Worm (Caenorhabditis elegans): ENCODE measurements around the gene hpo-26.

hpo-26 gene

DNA sequence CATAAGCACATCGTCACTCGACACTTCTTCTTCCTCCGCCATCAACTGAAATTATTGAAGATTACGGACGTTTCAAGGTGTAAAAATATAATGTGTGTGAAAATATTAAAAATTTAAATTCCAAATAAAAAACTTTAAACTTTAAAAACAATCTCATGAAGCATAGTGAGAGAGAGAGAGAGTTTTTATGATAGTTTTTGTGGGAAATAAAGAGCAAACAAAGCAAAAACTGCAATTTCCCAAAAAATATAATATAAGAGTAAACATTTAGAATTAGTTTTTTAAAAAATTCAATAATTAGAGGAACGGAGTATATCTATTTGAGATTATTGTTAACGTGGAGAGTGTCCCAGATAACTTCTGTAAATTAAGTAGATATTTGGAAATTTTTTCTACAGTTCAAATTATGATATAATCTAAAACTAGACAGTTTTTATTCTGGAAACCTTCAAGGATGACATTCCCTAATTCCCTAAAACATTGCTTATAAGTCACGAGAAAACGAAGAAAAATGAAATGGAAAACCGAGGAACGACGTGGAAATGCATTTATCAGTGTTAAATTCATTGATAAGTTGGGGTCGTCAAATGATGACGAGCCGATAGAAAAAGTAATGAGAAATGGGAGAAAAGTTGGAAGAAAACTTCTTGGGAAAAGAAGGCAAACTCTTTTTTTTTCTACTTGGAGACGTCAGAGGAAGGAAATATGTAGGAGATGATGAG is 13.8 kb upstream of the hpo-26 start, which contains the start of gene dre-1:
Gene dre-1, minus strand, starts transcription at position 51 of the 722 bp plus-strand sequence.
- TF ChIP-seq nhr-80 (tag; optimal IDR thresholded peaks at IDR 0.05) (peak; percentile 48), nhr-179 (tag; optimal IDR thresholded peaks at IDR 0.05) (no peak), ceh-79 (tag; optimal IDR thresholded peaks at IDR 0.05) (no peak)

DNA sequence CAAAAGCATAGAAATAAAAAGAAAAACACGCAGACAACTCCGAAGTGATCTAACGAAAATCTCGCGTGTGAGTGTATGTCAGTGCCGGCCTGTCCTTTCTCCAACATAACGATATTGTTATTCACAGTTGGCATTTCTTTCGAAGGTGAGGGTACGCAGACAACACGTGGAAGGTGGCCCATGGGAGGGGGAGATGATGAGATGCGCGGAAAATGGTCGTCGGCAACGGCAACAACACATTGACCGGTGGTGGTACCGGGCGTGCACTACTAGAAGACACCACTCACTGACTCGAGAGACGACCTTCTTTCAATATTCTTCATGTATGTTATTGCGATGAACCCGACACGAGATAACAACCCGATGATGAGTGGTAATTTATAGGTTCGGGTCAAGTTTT is 12.1 kb upstream of the hpo-26 start:
- TF ChIP-seq snpc-3.4 (tag; optimal IDR thresholded peaks at IDR 0.05) (no peak), ekl-4 (GFP tag; IDR thresholded peaks at IDR 0.05) (no peak), dpl-1 (GFP tag; optimal IDR thresholded peaks at IDR 0.05) (no peak), nhr-90 (tag; optimal IDR thresholded peaks at IDR 0.05) (no peak), F33H1.4 (GFP tag; IDR thresholded peaks at IDR 0.05) (no peak), aptf-2 (GFP tag; conservative IDR thresholded peaks at IDR 0.05) (no peak), mes-4 (tag; optimal IDR thresholded peaks at IDR 0.05) (no peak), bed-1 (GFP tag; IDR thresholded peaks at IDR 0.05) (no peak), Y79H2A.3 (GFP tag; conservative IDR thresholded peaks at IDR 0.05) (no peak), ceh-79 (tag; optimal IDR thresholded peaks at IDR 0.05) (no peak)

DNA sequence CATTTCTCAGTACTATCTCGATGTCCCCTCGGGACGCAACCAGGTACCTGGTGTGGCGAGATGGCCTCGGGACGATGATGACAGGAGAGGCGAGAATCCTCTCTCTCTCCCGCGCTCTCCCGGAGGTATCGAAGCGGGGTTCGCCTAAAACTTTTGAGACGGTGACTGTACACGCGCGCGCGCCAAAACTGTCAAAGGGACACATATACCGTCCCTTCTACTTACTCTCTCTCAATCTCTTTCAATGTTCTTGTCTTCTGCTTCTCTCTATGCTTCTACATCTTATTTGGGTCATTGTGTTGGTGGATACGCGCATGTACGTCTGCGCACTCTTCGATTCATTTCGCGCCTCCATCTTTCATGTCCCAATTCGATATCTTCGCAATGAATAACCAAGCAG is 9.0 kb upstream of the hpo-26 start:
- TF ChIP-seq lin-26 (GFP tag; IDR thresholded peaks at IDR 0.05) (peak; percentile 26; the same call in 1 of the 2 replicates), mcd-1 (GFP tag; IDR thresholded peaks at IDR 0.05) (0 out of 2 replicates have a peak, but pooled peaks have one; percentile 31), rcor-1 (GFP tag; IDR thresholded peaks at IDR 0.05) (no peak), madf-8 (GFP tag; conservative IDR thresholded peaks at IDR 0.05) (no peak), dox-1 (GFP tag; IDR thresholded peaks at IDR 0.05) (no peak), cebp-1 (GFP tag; IDR thresholded peaks at IDR 0.05) (no peak), cebp-1 (tag; optimal IDR thresholded peaks at IDR 0.05) (peak; percentile 15), ceh-27 (GFP tag; optimal IDR thresholded peaks at IDR 0.05) (peak; percentile 14), ztf-26 (tag; optimal IDR thresholded peaks at IDR 0.05) (peak; percentile 5), Y53F4B.3 (GFP tag; IDR thresholded peaks at IDR 0.05) (no peak), ets-4 (GFP tag; optimal IDR thresholded peaks at IDR 0.05) (no peak), zfh-2 (GFP tag; conservative IDR thresholded peaks at IDR 0.05) (peak; percentile 85), atf-7 (tag; optimal IDR thresholded peaks at IDR 0.05) (peak; percentile 0), mes-4 (tag; optimal IDR thresholded peaks at IDR 0.05) (no peak), die-1 (tag; optimal IDR thresholded peaks at IDR 0.05) (peak; percentile 30), madf-6 (GFP tag; IDR thresholded peaks at IDR 0.05) (0 out of 2 replicates have a peak, but pooled peaks have one; percentile 13)

DNA sequence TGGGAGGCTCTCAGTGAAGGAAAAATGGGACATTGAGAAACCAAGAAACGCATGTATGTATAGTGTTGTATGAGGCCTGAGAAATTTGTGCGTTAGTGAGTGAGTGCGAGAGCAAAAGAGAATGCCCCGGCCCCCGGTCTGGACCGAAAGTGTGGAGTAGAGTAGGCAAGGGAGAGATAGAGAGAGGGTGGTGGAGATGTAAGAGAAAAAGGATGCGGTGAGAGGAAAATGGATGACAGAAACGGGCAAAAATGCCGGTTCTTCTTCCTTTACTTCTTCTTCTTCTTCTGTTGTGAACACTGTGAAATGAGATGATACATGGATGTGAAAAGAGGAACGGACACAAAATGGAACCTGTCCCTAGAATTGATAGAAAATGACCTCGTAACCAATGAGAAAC is 5.5 kb upstream of the hpo-26 start:
- TF ChIP-seq cebp-1 (GFP tag; IDR thresholded peaks at IDR 0.05) (no peak), cebp-1 (tag; optimal IDR thresholded peaks at IDR 0.05) (peak; percentile 24), C06A6.2 (GFP tag; conservative IDR thresholded peaks at IDR 0.05) (no peak), egl-44 (GFP tag; IDR thresholded peaks at IDR 0.05) (0 out of 2 replicates have a peak, but pooled peaks have one; percentile 28), ztf-25 (GFP tag; IDR thresholded peaks at IDR 0.05) (no peak), nfyb-1 (GFP tag; IDR thresholded peaks at IDR 0.05) (0 out of 2 replicates have a peak, but pooled peaks have one; percentile 42), ceh-40 (GFP tag; IDR thresholded peaks at IDR 0.05) (0 out of 2 replicates have a peak, but pooled peaks have one; percentile 42)

- TF ChIP-seq ztf-22 (GFP tag; optimal IDR thresholded peaks at IDR 0.05) (peak; percentile 42), attf-3 (GFP tag; conservative IDR thresholded peaks at IDR 0.05) (no peak), akir-1 (GFP tag; optimal IDR thresholded peaks at IDR 0.05) (no peak), dox-1 (GFP tag; IDR thresholded peaks at IDR 0.05) (peak; percentile 41), hmg-1.2 (GFP tag; IDR thresholded peaks at IDR 0.05) (no peak), Y79H2A.3 (GFP tag; conservative IDR thresholded peaks at IDR 0.05) (no peak), nhr-80 (tag; optimal IDR thresholded peaks at IDR 0.05) (peak; percentile 98), madf-8 (GFP tag; conservative IDR thresholded peaks at IDR 0.05) (no peak), nhr-120 (GFP tag; IDR thresholded peaks at IDR 0.05) (no peak), lsl-1 (GFP tag; optimal IDR thresholded peaks at IDR 0.05) (no peak), madf-6 (GFP tag; IDR thresholded peaks at IDR 0.05) (no peak), K12H6.12 (tag; optimal IDR thresholded peaks at IDR 0.05) (no peak), hsf-1 (GFP tag; IDR thresholded peaks at IDR 0.05) (no peak), unc-130 (GFP tag; optimal IDR thresholded peaks at IDR 0.05) (no peak), B0336.3 (GFP tag; IDR thresholded peaks at IDR 0.05) (0 out of 2 replicates have a peak, but pooled peaks have one; percentile 33)
These were observed 8.1 kb downstream of the hpo-26 start, which contains the start of gene acs-1 for ce11 chrV:6524757-6525156. Gene acs-1, plus strand, starts transcription at chrV:6524989.
